Worm (Caenorhabditis elegans): ENCODE measurements around the gene acr-23.

The acr-23 gene

DNA sequence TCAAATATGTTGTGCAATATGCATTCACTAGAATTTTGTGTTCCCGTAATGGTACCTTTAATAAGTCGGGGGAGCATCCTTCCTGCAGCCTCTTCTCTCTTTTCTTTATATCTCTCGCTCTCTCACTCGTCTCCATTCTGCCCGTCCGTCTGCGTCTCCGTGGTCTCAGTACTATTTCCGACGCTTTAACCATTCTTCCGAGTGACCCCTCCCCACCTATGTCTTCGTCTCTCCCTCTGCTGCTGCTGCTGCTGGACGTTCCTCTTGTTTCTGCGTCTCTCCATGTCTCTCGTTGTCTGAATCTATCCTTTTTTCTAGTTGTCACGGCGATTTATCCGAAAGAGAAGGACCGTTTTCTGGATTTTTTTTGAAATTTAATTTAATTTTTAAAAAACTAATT is 44.5 kb upstream of the acr-23 start (continued):
- TF ChIP-seq hlh-11 (tag; optimal IDR thresholded peaks at IDR 0.05), result peak; percentile 79
- no peak for TF ChIP-seq saeg-2 (GFP tag; IDR thresholded peaks at IDR 0.05)
- 0 out of 2 replicates have a peak, but pooled peaks have one; percentile 35 for TF ChIP-seq ctbp-1 (GFP tag; IDR thresholded peaks at IDR 0.05)
- peak; percentile 19 for TF ChIP-seq nhr-102 (tag; optimal IDR thresholded peaks at IDR 0.05)
- TF ChIP-seq fkh-10 (GFP tag; optimal IDR thresholded peaks at IDR 0.05), result no peak
- no peak for TF ChIP-seq F26F4.8 (GFP tag; conservative IDR thresholded peaks at IDR 0.05)
- no peak for TF ChIP-seq nhr-25 (tag; optimal IDR thresholded peaks at IDR 0.05; ENCODE audit: borderline replicate concordance, insufficient read depth)
- no peak for TF ChIP-seq snpc-4 (tag; optimal IDR thresholded peaks at IDR 0.05)
- TF ChIP-seq egl-43 (GFP tag; IDR thresholded peaks at IDR 0.05), result peak; percentile 44; the same call in 1 of the 2 replicates
- no peak for TF ChIP-seq nhr-42 (GFP tag; IDR thresholded peaks at IDR 0.05)
- TF ChIP-seq ama-1 (optimal IDR thresholded peaks at IDR 0.05), result no peak
- no peak for TF ChIP-seq nhr-237 (tag; optimal IDR thresholded peaks at IDR 0.05)
- TF ChIP-seq rbr-2 (tag; optimal IDR thresholded peaks at IDR 0.05), result peak; percentile 56
- no peak for TF ChIP-seq ceh-82 (tag; optimal IDR thresholded peaks at IDR 0.05)

DNA sequence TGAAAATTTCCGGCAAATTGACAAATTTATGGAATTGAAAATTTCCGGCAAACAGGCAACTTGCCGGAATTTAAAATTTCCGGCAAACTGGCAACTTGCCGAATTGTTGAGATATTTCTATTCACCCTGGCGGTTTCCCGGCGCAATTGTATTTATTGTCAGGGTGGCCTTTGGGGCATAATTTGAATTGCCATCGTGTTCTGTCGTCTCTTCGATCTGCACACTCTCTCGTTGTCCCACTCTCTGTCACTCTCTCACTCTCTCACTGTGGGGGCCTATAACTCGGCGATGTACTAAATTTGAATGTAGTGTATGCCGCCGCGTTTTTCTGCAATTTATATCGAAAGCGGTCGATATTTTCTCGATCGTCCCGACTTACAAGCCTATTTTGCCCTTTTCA is 43.6 kb upstream of the acr-23 start:
- peak; percentile 9 for TF ChIP-seq dve-1 (tag; optimal IDR thresholded peaks at IDR 0.05; ENCODE audit: insufficient read depth)
- TF ChIP-seq tra-1 (GFP tag; IDR thresholded peaks at IDR 0.05), result no peak
- TF ChIP-seq mes-2 (tag; optimal IDR thresholded peaks at IDR 0.05; ENCODE audit: poor library complexity, severe bottlenecking), result peak; percentile 39
- peak; percentile 18; the same call in 1 of the 2 replicates for TF ChIP-seq hmg-1.1 (GFP tag; IDR thresholded peaks at IDR 0.05)

DNA sequence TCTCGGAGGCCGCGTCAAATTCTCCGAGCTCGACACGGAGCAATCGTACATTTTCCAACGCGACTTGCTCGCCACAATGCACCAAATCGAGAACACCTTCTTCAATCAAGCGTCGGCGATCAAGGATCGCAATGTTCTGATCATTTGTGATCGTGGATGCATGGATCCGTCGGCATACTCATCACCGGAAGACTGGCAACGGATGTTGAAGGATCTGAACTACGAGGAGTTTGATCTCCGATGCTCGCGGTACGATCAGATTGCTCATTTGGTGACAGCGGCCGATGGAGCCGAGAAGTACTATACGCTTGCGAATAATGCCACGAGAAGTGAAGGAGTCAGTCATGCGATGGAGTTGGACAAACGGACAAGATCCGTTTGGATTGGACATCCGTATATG is 39.1 kb upstream of the acr-23 start:
- TF ChIP-seq ctbp-1 (GFP tag; IDR thresholded peaks at IDR 0.05) (no peak), daf-8 (GFP tag; IDR thresholded peaks at IDR 0.05) (no peak), aha-1 (tag) (peak; percentile 39), unc-62 (GFP tag; optimal IDR thresholded peaks at IDR 0.05 in 1 of 2) (peak in 1 of 2 experiments; percentile 95), unc-62 (tag; optimal IDR thresholded peaks at IDR 0.05) (no peak), unc-130 (GFP tag; optimal IDR thresholded peaks at IDR 0.05) (no peak), tra-1 (GFP tag; IDR thresholded peaks at IDR 0.05) (no peak), snpc-1.2 (GFP tag; IDR thresholded peaks at IDR 0.05) (no peak), mes-2 (tag; optimal IDR thresholded peaks at IDR 0.05; ENCODE audit: poor library complexity, severe bottlenecking) (no peak), arid-1 (GFP tag; conservative IDR thresholded peaks at IDR 0.05) (no peak), nhr-25 (tag; optimal IDR thresholded peaks at IDR 0.05; ENCODE audit: borderline replicate concordance, insufficient read depth) (no peak), dmd-6 (GFP tag; IDR thresholded peaks at IDR 0.05) (no peak), vab-7 (GFP tag; IDR thresholded peaks at IDR 0.05) (no peak), mep-1 (tag; optimal IDR thresholded peaks at IDR 0.05) (no peak), hmg-1.1 (GFP tag; IDR thresholded peaks at IDR 0.05) (no peak)

DNA sequence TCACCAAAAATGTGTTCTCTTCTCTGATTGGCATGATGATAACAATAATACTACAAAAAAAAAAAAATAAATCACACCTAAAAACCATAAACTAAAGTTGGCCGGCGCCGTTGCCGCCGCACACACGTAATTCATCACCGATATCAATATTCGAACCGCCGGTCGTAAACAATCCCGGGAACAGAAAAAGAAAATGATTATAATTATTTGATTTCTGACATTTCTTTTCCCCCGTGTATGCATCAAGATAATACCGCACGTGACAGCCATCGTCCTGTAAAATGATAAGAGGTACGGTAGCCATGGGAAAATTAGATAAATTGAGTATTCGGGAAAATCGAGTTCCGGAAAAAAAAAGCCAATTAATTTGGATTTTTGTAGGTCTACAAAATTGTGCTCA is 37.7 kb upstream of the acr-23 start:
- TF ChIP-seq lin-38 (GFP tag; IDR thresholded peaks at IDR 0.05) (no peak), aly-2 (tag; optimal IDR thresholded peaks at IDR 0.05) (no peak), set-16 (GFP tag; IDR thresholded peaks at IDR 0.05) (no peak), nhr-10 (tag; optimal IDR thresholded peaks at IDR 0.05) (no peak), nhr-77 (tag; optimal IDR thresholded peaks at IDR 0.05) (peak; percentile 73), ztf-7 (tag; optimal IDR thresholded peaks at IDR 0.05) (no peak), Y48G9A.11 (GFP tag; IDR thresholded peaks at IDR 0.05) (no peak), dmd-6 (GFP tag; IDR thresholded peaks at IDR 0.05) (peak; percentile 85), dmd-9 (GFP tag; IDR thresholded peaks at IDR 0.05) (no peak), Y105C5A.15 (GFP tag; IDR thresholded peaks at IDR 0.05) (no peak), lir-3 (tag; optimal IDR thresholded peaks at IDR 0.05) (no peak), spr-1 (tag; optimal IDR thresholded peaks at IDR 0.05) (no peak), php-3 (GFP tag; IDR thresholded peaks at IDR 0.05) (peak; percentile 76), saeg-2 (GFP tag; IDR thresholded peaks at IDR 0.05) (no peak), ztf-11 (tag; optimal IDR thresholded peaks at IDR 0.05) (no peak), zfp-2 (tag; optimal IDR thresholded peaks at IDR 0.05) (no peak), lin-15B (tag; optimal IDR thresholded peaks at IDR 0.05) (no peak), hif-1 (tag; optimal IDR thresholded peaks at IDR 0.05) (peak in 1 of 2 experiments; percentile 36), daf-16 (GFP tag; optimal IDR thresholded peaks at IDR 0.05) (peak in 1 of 2 experiments; percentile 87), daf-16 (tag; optimal IDR thresholded peaks at IDR 0.05) (peak; percentile 95), pqm-1 (tag; optimal IDR thresholded peaks at IDR 0.05) (peak; percentile 55), F10B5.3 (tag; optimal IDR thresholded peaks at IDR 0.05) (no peak)

Data from whole organism, L4 larva.